Worm (Caenorhabditis elegans) whole organism, young adult: Measurements from ENCODE around the gene otpl-7.

Experiments used
- B0035.1 ChIP-seq: sonication (generic microtip); optimal IDR thresholded peaks from 2 replicates; lab custom pipeline; 2016; ENCODE audit warnings: missing genetic modification characterization, mild to moderate bottlenecking, missing compliant biosample characterization, missing genotype, missing genetic modification reagents
- C06A6.2 ChIP-seq: fragments of 200-800 bp; sonication (Bioruptor generic); conservative IDR thresholded peaks from 2 replicates; pipeline ENCODE4 v1.3.6; 2022; ENCODE audit warnings: missing genetic modification characterization, missing compliant biosample characterization
- C17E4.6 ChIP-seq: fragments of 200-800 bp; sonication (Bioruptor generic); IDR thresholded peaks from 2 replicates; pipeline ENCODE4 v1.3.6; 2022; ENCODE audit warnings: missing genetic modification reagents, missing genetic modification characterization, missing compliant biosample characterization
- F37B4.10 ChIP-seq: fragments of 200-800 bp; sonication (Bioruptor generic); IDR thresholded peaks from 2 replicates; pipeline ENCODE4 v1.3.6; 2022; ENCODE audit warnings: missing genetic modification characterization, missing compliant biosample characterization
- F39B2.1 ChIP-seq: fragments of 200-800 bp; sonication (Bioruptor generic); IDR thresholded peaks from 2 replicates; pipeline ENCODE4 v1.3.6; 2022; ENCODE audit warnings: missing genetic modification reagents, missing genetic modification characterization, missing compliant biosample characterization
- F49E8.2 ChIP-seq: sonication (generic microtip); optimal IDR thresholded peaks from 3 replicates; lab custom pipeline; 2017; ENCODE audit warnings: missing genetic modification characterization, mild to moderate bottlenecking, missing compliant biosample characterization, antibody characterized with exemption, moderate library complexity; ENCODE audit not compliant: insufficient read depth
- K12H6.12 ChIP-seq: fragments of 200-800 bp; sonication (Bioruptor generic); optimal IDR thresholded peaks from 2 replicates; lab custom pipeline; 2018; ENCODE audit warnings: mild to moderate bottlenecking, missing genetic modification characterization, missing compliant biosample characterization
- ZK185.1 ChIP-seq: sonication (generic microtip); optimal IDR thresholded peaks from 2 replicates; lab custom pipeline; 2016; ENCODE audit warnings: mild to moderate bottlenecking, missing genetic modification characterization, missing compliant biosample characterization; ENCODE audit not compliant: poor library complexity, severe bottlenecking
- akir-1 ChIP-seq: fragments of 200-800 bp; sonication (Bioruptor generic); optimal IDR thresholded peaks from 2 replicates; lab custom pipeline; 2018; ENCODE audit warnings: mild to moderate bottlenecking, missing genetic modification characterization, moderate library complexity, missing compliant biosample characterization
- ama-1 ChIP-seq, 3 experiments: fragments of 150-350 bp in 1 of 3; sonication (generic microtip) in 2 of 3; optimal IDR thresholded peaks; 2 replicates each; lab custom pipeline; 2014 to 2018; ENCODE audit warnings: missing biosample characterization in 2 of 3, missing genetic modification characterization in 2 of 3, missing genetic modification reagents in 2 of 3
- atf-7 ChIP-seq: sonication (generic microtip); optimal IDR thresholded peaks from 2 replicates; lab custom pipeline; 2017; ENCODE audit warnings: mild to moderate bottlenecking, missing genetic modification characterization, missing compliant biosample characterization
- attf-5 ChIP-seq: fragments of 200-800 bp; sonication (Bioruptor generic); optimal IDR thresholded peaks from 2 replicates; lab custom pipeline; 2018; ENCODE audit warnings: mild to moderate bottlenecking, missing genetic modification characterization, missing compliant biosample characterization
- bed-1 ChIP-seq: fragments of 200-800 bp; sonication (Bioruptor generic); IDR thresholded peaks from 2 replicates; pipeline ENCODE4 v1.3.6; 2022; ENCODE audit warnings: missing genetic modification reagents, missing genetic modification characterization, missing compliant biosample characterization
- bed-2 ChIP-seq: fragments of 200-800 bp; sonication (Bioruptor generic); IDR thresholded peaks from 2 replicates; pipeline ENCODE4 v1.3.6; 2022; ENCODE audit warnings: missing genetic modification reagents, missing genetic modification characterization, missing compliant biosample characterization
- cebp-1 ChIP-seq, 2 experiments: fragments of 200-800 bp in 1 of 2; sonication (Bioruptor generic) in 1 of 2; sonication (generic microtip) in 1 of 2; IDR thresholded peaks in 1 of 2; optimal IDR thresholded peaks in 1 of 2; 2 replicates each; pipeline versions ENCODE4 v1.3.6 to Lab custom; 2017 to 2022; ENCODE audit warnings: missing compliant biosample characterization in 2 of 2, missing genetic modification characterization in 2 of 2, mild to moderate bottlenecking in 1 of 2, missing genetic modification reagents in 1 of 2, moderate library complexity in 1 of 2
- ceh-40 ChIP-seq: fragments of 200-800 bp; sonication (Bioruptor generic); IDR thresholded peaks from 2 replicates; pipeline ENCODE4 v1.3.6; 2022; ENCODE audit warnings: missing genetic modification characterization, missing compliant biosample characterization
- ceh-79 ChIP-seq: sonication (generic microtip); optimal IDR thresholded peaks from 2 replicates; lab custom pipeline; 2017; ENCODE audit warnings: mild to moderate bottlenecking, missing genetic modification characterization, missing compliant biosample characterization
- ceh-91 ChIP-seq: fragments of 200-800 bp; sonication (Bioruptor generic); IDR thresholded peaks from 2 replicates; pipeline ENCODE4 v1.3.6; 2022; ENCODE audit warnings: missing genetic modification reagents, missing genetic modification characterization, missing compliant biosample characterization
- die-1 ChIP-seq: sonication (generic microtip); optimal IDR thresholded peaks from 2 replicates; lab custom pipeline; 2016; ENCODE audit warnings: missing genotype, mild to moderate bottlenecking, missing genetic modification characterization, missing compliant biosample characterization
- dpff-1 ChIP-seq: sonication (generic microtip); optimal IDR thresholded peaks from 2 replicates; lab custom pipeline; 2017; ENCODE audit warnings: mild to moderate bottlenecking, missing genetic modification characterization, missing compliant biosample characterization
- dpl-1 ChIP-seq: fragments of 150-350 bp; optimal IDR thresholded peaks from 2 replicates; lab custom pipeline; 2014; ENCODE audit warnings: missing biosample characterization, missing genetic modification reagents, missing genetic modification characterization
- gei-17 ChIP-seq: fragments of 200-800 bp; sonication (Bioruptor generic); optimal IDR thresholded peaks from 2 replicates; lab custom pipeline; 2018; ENCODE audit warnings: mild to moderate bottlenecking, missing genetic modification characterization, missing compliant biosample characterization
- him-1 ChIP-seq: sonication (generic microtip); optimal IDR thresholded peaks from 2 replicates; lab custom pipeline; 2016; ENCODE audit warnings: missing genotype, missing genetic modification reagents, missing genetic modification characterization, missing compliant biosample characterization
- hlh-12 ChIP-seq: sonication (generic microtip); optimal IDR thresholded peaks from 2 replicates; lab custom pipeline; 2016; ENCODE audit warnings: missing genetic modification characterization, missing compliant biosample characterization
- hmg-1.2 ChIP-seq: fragments of 200-800 bp; sonication (Bioruptor generic); IDR thresholded peaks from 2 replicates; pipeline ENCODE4 v1.3.6; 2022; ENCODE audit warnings: missing genetic modification reagents, missing genetic modification characterization, missing compliant biosample characterization
- hrde-1 ChIP-seq: sonication (generic microtip); optimal IDR thresholded peaks from 2 replicates; lab custom pipeline; 2016; ENCODE audit warnings: missing genetic modification characterization, mild to moderate bottlenecking, missing compliant biosample characterization, moderate library complexity, missing genotype, missing genetic modification reagents, borderline replicate concordance
- let-526 ChIP-seq: fragments of 200-800 bp; sonication (Bioruptor generic); IDR thresholded peaks from 2 replicates; pipeline ENCODE4 v1.3.6; 2022; ENCODE audit warnings: missing genetic modification reagents, missing genetic modification characterization, missing compliant biosample characterization
- lin-35 ChIP-seq, 3 experiments: fragments of 150-350 bp in 2 of 3; sonication (generic microtip) in 1 of 3; optimal IDR thresholded peaks; 2 replicates each; lab custom pipeline; 2014 to 2018; ENCODE audit warnings: missing biosample characterization in 3 of 3, missing genetic modification characterization in 3 of 3, missing genetic modification reagents in 3 of 3
- lir-1 ChIP-seq: fragments of 200-800 bp; sonication (Bioruptor generic); conservative IDR thresholded peaks from 2 replicates; pipeline ENCODE4 v1.3.6; 2022; ENCODE audit warnings: missing genetic modification reagents, missing genetic modification characterization, missing compliant biosample characterization
- lsl-1 ChIP-seq: fragments of 200-800 bp; sonication (Bioruptor generic); optimal IDR thresholded peaks from 2 replicates; lab custom pipeline; 2018; ENCODE audit warnings: mild to moderate bottlenecking, missing genetic modification characterization, moderate library complexity, missing compliant biosample characterization
- lsy-27 ChIP-seq: sonication (generic microtip); optimal IDR thresholded peaks from 2 replicates; lab custom pipeline; 2017; ENCODE audit warnings: missing genetic modification characterization, mild to moderate bottlenecking, missing compliant biosample characterization, antibody characterized with exemption, missing genotype, borderline replicate concordance; ENCODE audit not compliant: insufficient read depth
- madf-3 ChIP-seq: fragments of 200-800 bp; sonication (Bioruptor generic); IDR thresholded peaks from 2 replicates; pipeline ENCODE4 v1.3.6; 2022; ENCODE audit warnings: missing genetic modification reagents, missing genetic modification characterization, missing compliant biosample characterization
- mcd-1 ChIP-seq: fragments of 200-800 bp; sonication (Bioruptor generic); IDR thresholded peaks from 2 replicates; pipeline ENCODE4 v1.3.6; 2022; ENCODE audit warnings: missing genetic modification reagents, missing genetic modification characterization, missing compliant biosample characterization
- mel-28 ChIP-seq: sonication (generic microtip); optimal IDR thresholded peaks from 2 replicates; lab custom pipeline; 2016; ENCODE audit warnings: borderline replicate concordance, mild to moderate bottlenecking, missing genetic modification characterization, missing compliant biosample characterization
- mxl-1 ChIP-seq: sonication (generic microtip); optimal IDR thresholded peaks from 2 replicates; lab custom pipeline; 2016; ENCODE audit warnings: missing genetic modification characterization, missing compliant biosample characterization
- nhr-179 ChIP-seq: sonication (generic microtip); optimal IDR thresholded peaks from 2 replicates; lab custom pipeline; 2016; ENCODE audit warnings: mild to moderate bottlenecking, missing genetic modification characterization, missing compliant biosample characterization
- pbrm-1 ChIP-seq: fragments of 200-800 bp; sonication (Bioruptor generic); IDR thresholded peaks from 2 replicates; pipeline ENCODE4 v1.3.6; 2022; ENCODE audit warnings: missing genetic modification reagents, missing genetic modification characterization, missing compliant biosample characterization
- rcor-1 ChIP-seq: fragments of 200-800 bp; sonication (Bioruptor generic); IDR thresholded peaks from 2 replicates; pipeline ENCODE4 v1.3.6; 2022; ENCODE audit warnings: missing genetic modification reagents, missing genetic modification characterization, missing compliant biosample characterization
- repo-1 ChIP-seq: sonication (generic microtip); optimal IDR thresholded peaks from 2 replicates; lab custom pipeline; 2017; ENCODE audit warnings: mild to moderate bottlenecking, missing genetic modification characterization, missing compliant biosample characterization
- snpc-4 ChIP-seq, 5 experiments: fragments of 150-350 bp in 1 of 5; sonication (generic microtip) in 4 of 5; optimal IDR thresholded peaks; 2 replicates each; lab custom pipeline; 2014 to 2018; ENCODE audit warnings: missing genetic modification characterization in 5 of 5, missing biosample characterization in 3 of 5, antibody characterized with exemption in 2 of 5, mild to moderate bottlenecking in 2 of 5, missing compliant biosample characterization in 2 of 5, missing genotype in 2 of 5, moderate library complexity in 2 of 5, missing genetic modification reagents in 1 of 5
- sptf-2 ChIP-seq: fragments of 200-800 bp; sonication (Bioruptor generic); optimal IDR thresholded peaks from 2 replicates; lab custom pipeline; 2018; ENCODE audit warnings: mild to moderate bottlenecking, missing genetic modification characterization, missing compliant biosample characterization
- xnd-1 ChIP-seq: sonication (generic microtip); optimal IDR thresholded peaks from 2 replicates; lab custom pipeline; 2016; ENCODE audit warnings: missing genotype, missing genetic modification reagents, missing genetic modification characterization, missing compliant biosample characterization
- zim-3 ChIP-seq: sonication (generic microtip); optimal IDR thresholded peaks from 2 replicates; lab custom pipeline; 2017; ENCODE audit warnings: mild to moderate bottlenecking, missing genetic modification characterization, moderate library complexity, missing compliant biosample characterization
- ztf-3 ChIP-seq: fragments of 200-800 bp; sonication (Bioruptor generic); optimal IDR thresholded peaks from 2 replicates; lab custom pipeline; 2018; ENCODE audit warnings: mild to moderate bottlenecking, missing genetic modification characterization, missing compliant biosample characterization

Gene otpl-7

DNA sequence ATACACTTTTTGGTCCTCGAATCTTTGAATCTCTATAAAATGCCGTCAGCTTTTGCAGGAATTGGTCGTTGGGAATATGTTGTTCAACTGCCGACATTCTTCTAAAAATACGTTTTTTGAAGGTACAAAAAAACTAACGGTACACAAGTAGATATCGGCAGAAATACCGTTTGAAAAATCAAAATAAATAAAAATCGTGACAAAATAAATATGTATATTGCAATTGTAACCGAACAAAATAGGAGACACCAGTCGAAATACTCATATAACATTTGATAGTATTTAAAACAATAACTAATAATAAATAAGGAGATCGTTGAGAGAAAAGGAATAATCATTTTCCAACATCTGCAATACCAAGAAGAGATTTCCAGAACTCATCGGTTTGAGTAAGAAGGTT is 43.8 kb downstream of the otpl-7 start, which contains the start of gene F25G6.8:
TSS of gene F25G6.8 (minus strand) at position 101 of the 400 bp plus-strand sequence.
- TF ChIP-seq zim-3 = no peak
- no peak for TF ChIP-seq lsy-27 (tag; lab: Kevin White, UChicago)

DNA sequence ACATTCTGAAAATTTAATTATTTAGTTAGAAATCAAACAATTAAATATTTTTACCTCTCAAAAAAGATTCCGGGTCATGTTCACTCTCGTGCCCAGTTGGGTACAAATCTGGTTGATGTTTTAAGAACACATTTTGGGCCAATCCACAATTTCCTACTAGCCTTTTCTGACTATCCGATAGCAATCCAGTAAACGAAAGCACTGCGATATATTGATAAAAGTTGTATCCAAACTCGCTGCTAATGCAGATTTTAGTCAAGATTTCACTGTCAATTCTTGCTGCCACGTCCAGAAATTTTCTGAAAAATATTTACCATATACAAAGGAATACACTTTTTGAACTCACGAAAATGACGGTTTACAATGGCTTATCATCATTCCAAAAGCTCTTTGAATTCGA is 47.9 kb downstream of the otpl-7 start:
- no peak for TF ChIP-seq madf-3 (GFP tag; lab: Robert Waterston, UW)
- TF ChIP-seq F49E8.2 = no peak
- TF ChIP-seq lin-35 (GFP tag; optimal IDR thresholded peaks at IDR 0.05; lab: Kevin White, UChicago) = no peak
- no peak for TF ChIP-seq pbrm-1
- no peak for TF ChIP-seq rcor-1 (GFP tag; lab: Robert Waterston, UW)
- TF ChIP-seq dpl-1 (GFP tag; lab: Kevin White, UChicago) = no peak
- no peak for TF ChIP-seq repo-1 (tag; lab: Kevin White, UChicago)
- no peak for TF ChIP-seq hlh-12 (tag; lab: Kevin White, UChicago)
- no peak for TF ChIP-seq die-1 (tag; lab: Kevin White, UChicago)
- no peak for TF ChIP-seq bed-2
- no peak for TF ChIP-seq hrde-1 (tag; lab: Kevin White, UChicago)
- no peak for TF ChIP-seq F39B2.1 (GFP tag; lab: Robert Waterston, UW)
- TF ChIP-seq mxl-1 = no peak
- no peak for TF ChIP-seq ceh-40 (GFP tag; lab: Robert Waterston, UW)
- no peak for TF ChIP-seq hmg-1.2 (GFP tag; lab: Robert Waterston, UW)
- no peak for TF ChIP-seq mcd-1 (GFP tag; lab: Robert Waterston, UW)
- TF ChIP-seq sptf-2 (GFP tag; lab: Kevin White, UChicago) = no peak

DNA sequence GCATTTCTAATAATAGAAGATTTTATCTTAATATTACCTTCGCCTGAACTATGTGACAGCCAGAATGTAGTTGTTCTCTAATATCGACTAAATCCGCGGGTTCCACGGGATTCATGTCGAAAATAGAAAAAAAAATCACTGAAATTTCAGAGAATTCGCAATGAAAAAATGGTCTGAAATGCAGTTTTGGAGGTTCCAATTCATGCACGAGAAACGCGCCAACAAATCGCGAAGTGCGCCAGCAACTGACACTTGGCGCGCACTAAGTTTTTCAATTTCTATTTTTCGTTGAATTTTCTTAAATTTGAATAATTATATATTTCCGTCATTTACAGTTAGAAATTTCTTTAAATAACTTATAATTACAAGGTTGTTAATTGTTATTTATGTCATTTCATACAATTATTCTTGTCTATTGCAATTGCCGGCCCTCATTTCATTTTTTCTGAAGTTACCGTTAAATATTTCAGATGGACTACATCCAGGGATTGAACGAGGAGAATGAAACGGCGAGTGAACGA is 48.6 kb downstream of the otpl-7 start, which contains the start of the genes F25G6.9 and symk-1:
TSS of gene F25G6.9 (minus strand) at position 160 of the 521 bp plus-strand sequence.
TSS of gene symk-1 (plus strand) at position 471 of the 521 bp plus-strand sequence.
- TF ChIP-seq dpff-1 (no peak), cebp-1 (GFP tag; IDR thresholded peaks at IDR 0.05; lab: Robert Waterston, UW) (no peak), cebp-1 (tag; optimal IDR thresholded peaks at IDR 0.05; lab: Kevin White, UChicago) (peak; percentile 57), nhr-179 (tag; lab: Kevin White, UChicago) (no peak), F37B4.10 (GFP tag; lab: Robert Waterston, UW) (no peak), ceh-79 (tag; lab: Kevin White, UChicago) (no peak), snpc-4 (GFP tag; optimal IDR thresholded peaks at IDR 0.05; lab: Kevin White, UChicago) (no peak), snpc-4 (tag; optimal IDR thresholded peaks at IDR 0.05; lab: Kevin White, UChicago) (peak in 2 of 4 experiments; percentile 42 to 55), him-1 (no peak), K12H6.12 (tag; lab: Kevin White, UChicago) (no peak), xnd-1 (tag; lab: Kevin White, UChicago) (peak; percentile 27), mel-28 (no peak), B0035.1 (tag; lab: Kevin White, UChicago) (no peak), hlh-12 (tag; lab: Kevin White, UChicago) (no peak), bed-2 (no peak), attf-5 (no peak), lir-1 (GFP tag; lab: Robert Waterston, UW) (no peak), ama-1 (optimal IDR thresholded peaks at IDR 0.05; lab: Kevin White, UChicago) (no peak), ama-1 (GFP tag; optimal IDR thresholded peaks at IDR 0.05; lab: Kevin White, UChicago) (no peak), bed-1 (GFP tag; lab: Robert Waterston, UW) (no peak), akir-1 (GFP tag; lab: Kevin White, UChicago) (no peak), gei-17 (GFP tag; lab: Kevin White, UChicago) (no peak), ceh-91 (GFP tag; lab: Robert Waterston, UW) (no peak), C06A6.2 (GFP tag; lab: Robert Waterston, UW) (no peak), atf-7 (no peak), ztf-3 (no peak), lsl-1 (GFP tag; lab: Kevin White, UChicago) (peak; percentile 37), C17E4.6 (GFP tag; lab: Robert Waterston, UW) (no peak), let-526 (GFP tag; lab: Robert Waterston, UW) (no peak), ZK185.1 (tag; lab: Kevin White, UChicago) (peak; percentile 45)
